Fruit fly (Drosophila melanogaster) whole organism, embryonic: Measurements from ENCODE around the gene nwk.

Source experiments
- Atf3 ChIP-seq: fragments of 200-800 bp; sonication (Bioruptor generic); optimal IDR thresholded peaks from 3 replicates; lab custom pipeline; 2016; ENCODE audit warnings: missing biosample characterization, missing genetic modification characterization
- Atf6 ChIP-seq: fragments of 200-800 bp; sonication (Bioruptor generic); IDR thresholded peaks from 2 replicates; pipeline ENCODE4 v1.3.6; 2022; ENCODE audit warnings: missing biosample characterization, missing genetic modification characterization
- B-H2 ChIP-seq: fragments of 200-800 bp; sonication (Bioruptor generic); optimal IDR thresholded peaks from 2 replicates; lab custom pipeline; 2018; ENCODE audit warnings: missing biosample characterization, mild to moderate bottlenecking, missing genetic modification characterization
- Bgb ChIP-seq: fragments of 200-800 bp; sonication (Bioruptor generic); IDR thresholded peaks from 2 replicates; pipeline ENCODE4 v1.3.6; 2022; ENCODE audit warnings: missing biosample characterization, missing genetic modification characterization; ENCODE audit not compliant: partially characterized antibody
- CG10654 ChIP-seq: fragments of 200-800 bp; sonication (Bioruptor generic); optimal IDR thresholded peaks from 2 replicates; lab custom pipeline; 2016; ENCODE audit warnings: missing biosample characterization, missing genetic modification characterization
- CG11695 ChIP-seq: fragments of 200-800 bp; sonication (Bioruptor generic); IDR thresholded peaks from 3 replicates; pipeline ENCODE4 v1.3.6; 2022; ENCODE audit warnings: missing biosample characterization, missing genetic modification characterization
- CG12236 ChIP-seq: fragments of 200-800 bp; sonication (Bioruptor generic); optimal IDR thresholded peaks from 2 replicates; lab custom pipeline; 2016; ENCODE audit warnings: missing biosample characterization, missing genetic modification characterization
- CG12659 ChIP-seq: fragments of 200-800 bp; sonication (Bioruptor generic); optimal IDR thresholded peaks from 3 replicates; lab custom pipeline; 2017; ENCODE audit warnings: mild to moderate bottlenecking, missing biosample characterization, missing genetic modification reagents, missing genetic modification characterization
- CG1602 ChIP-seq: fragments of 200-800 bp; sonication (Bioruptor generic); optimal IDR thresholded peaks from 3 replicates; lab custom pipeline; 2016; ENCODE audit warnings: missing biosample characterization, missing genetic modification characterization
- CG16813 ChIP-seq: fragments of 200-800 bp; sonication (Bioruptor generic); IDR thresholded peaks from 3 replicates; pipeline ENCODE4 v1.3.6; 2022; ENCODE audit warnings: missing biosample characterization, missing genetic modification characterization; ENCODE audit not compliant: partially characterized antibody
- CG16863 ChIP-seq: fragments of 200-800 bp; sonication (Bioruptor generic); optimal IDR thresholded peaks from 3 replicates; lab custom pipeline; 2016; ENCODE audit warnings: missing biosample characterization, missing genetic modification characterization
- CG18619 ChIP-seq: fragments of 200-800 bp; sonication (Bioruptor generic); optimal IDR thresholded peaks from 3 replicates; lab custom pipeline; 2017; ENCODE audit warnings: missing biosample characterization, mild to moderate bottlenecking, missing genetic modification characterization
- CG2116 ChIP-seq: fragments of 200-800 bp; sonication (Bioruptor generic); optimal IDR thresholded peaks from 3 replicates; lab custom pipeline; 2018; ENCODE audit warnings: missing biosample characterization, mild to moderate bottlenecking, missing genetic modification characterization
- CG2202 ChIP-seq: fragments of 200-800 bp; sonication (Bioruptor generic); optimal IDR thresholded peaks from 2 replicates; lab custom pipeline; 2018; ENCODE audit warnings: missing biosample characterization, mild to moderate bottlenecking, missing genetic modification characterization
- CG31441 ChIP-seq: fragments of 200-800 bp; sonication (Bioruptor generic); IDR thresholded peaks from 2 replicates; pipeline ENCODE4 v1.3.6; 2022; ENCODE audit warnings: missing biosample characterization, missing genetic modification characterization
- CG5245 ChIP-seq: fragments of 200-800 bp; sonication (Bioruptor generic); optimal IDR thresholded peaks from 3 replicates; lab custom pipeline; 2016; ENCODE audit warnings: missing biosample characterization, missing genetic modification characterization
- CG5953 ChIP-seq: fragments of 200-800 bp; sonication (Bioruptor generic); IDR thresholded peaks from 2 replicates; pipeline ENCODE4 v1.3.6; 2022; ENCODE audit warnings: missing biosample characterization, missing genetic modification characterization
- CG7271 ChIP-seq: fragments of 200-800 bp; sonication (Bioruptor generic); optimal IDR thresholded peaks from 2 replicates; lab custom pipeline; 2018; ENCODE audit warnings: missing biosample characterization, mild to moderate bottlenecking, missing genetic modification characterization, moderate library complexity
- CG9817 ChIP-seq: fragments of 200-800 bp; sonication (Bioruptor generic); optimal IDR thresholded peaks from 2 replicates; lab custom pipeline; 2018; ENCODE audit warnings: missing biosample characterization, mild to moderate bottlenecking, missing genetic modification characterization, moderate library complexity
- CG9932 ChIP-seq: fragments of 200-800 bp; sonication (Bioruptor generic); IDR thresholded peaks from 2 replicates; pipeline ENCODE4 v1.3.6; 2022; ENCODE audit warnings: missing biosample characterization, missing genetic modification characterization
- Dad ChIP-seq: fragments of 200-800 bp; sonication (Bioruptor generic); optimal IDR thresholded peaks from 3 replicates; lab custom pipeline; 2016; ENCODE audit warnings: missing biosample characterization, missing genetic modification characterization
- Dp ChIP-seq: fragments of 200-800 bp; sonication (Bioruptor generic); optimal IDR thresholded peaks from 2 replicates; lab custom pipeline; 2018; ENCODE audit warnings: missing biosample characterization, mild to moderate bottlenecking, missing genetic modification characterization, moderate library complexity
- Drgx ChIP-seq: fragments of 200-800 bp; sonication (Bioruptor generic); IDR thresholded peaks from 2 replicates; pipeline ENCODE4 v1.3.6; 2022; ENCODE audit warnings: missing biosample characterization, missing genetic modification characterization
- Fer2 ChIP-seq: fragments of 200-800 bp; sonication (Bioruptor generic); optimal IDR thresholded peaks from 2 replicates; lab custom pipeline; 2018; ENCODE audit warnings: missing biosample characterization, mild to moderate bottlenecking, missing genetic modification characterization, moderate library complexity
- GATAe ChIP-seq: fragments of 200-800 bp; sonication (Bioruptor generic); conservative IDR thresholded peaks from 2 replicates; pipeline ENCODE4 v1.3.6; 2022; ENCODE audit warnings: missing biosample characterization, missing genetic modification characterization
- Hr78 ChIP-seq, 2 experiments: fragments of 200-800 bp in 1 of 2; fragments of >200 bp in 1 of 2; sonication (Bioruptor generic) in 1 of 2; optimal IDR thresholded peaks; 2 replicates each; lab custom pipeline; 2017 to 2019; ENCODE audit warnings: missing biosample characterization in 2 of 2, missing genetic modification characterization in 2 of 2, mild to moderate bottlenecking in 1 of 2, moderate library complexity in 1 of 2
- Kr ChIP-seq: fragments of 200-800 bp; sonication (Bioruptor generic); optimal IDR thresholded peaks from 2 replicates; lab custom pipeline; 2017; ENCODE audit warnings: missing biosample characterization, mild to moderate bottlenecking, missing genetic modification characterization
- Ptx1 ChIP-seq: fragments of 200-800 bp; sonication (Bioruptor generic); IDR thresholded peaks from 2 replicates; pipeline ENCODE4 v1.3.6; 2022; ENCODE audit warnings: missing biosample characterization, missing genetic modification characterization
- Ravus ChIP-seq: fragments of 200-800 bp; sonication (Bioruptor generic); IDR thresholded peaks from 2 replicates; pipeline ENCODE4 v1.3.6; 2022; ENCODE audit warnings: missing biosample characterization, missing genetic modification characterization
- TFAM ChIP-seq: fragments of 200-800 bp; sonication (Bioruptor generic); optimal IDR thresholded peaks from 2 replicates; lab custom pipeline; 2017; ENCODE audit warnings: missing biosample characterization, missing genetic modification characterization, inconsistent platforms
- chinmo ChIP-seq: fragments of 200-800 bp; sonication (Bioruptor generic); IDR thresholded peaks from 4 replicates; pipeline ENCODE4 v1.3.6; 2022; ENCODE audit warnings: missing biosample characterization, missing genetic modification characterization; ENCODE audit not compliant: partially characterized antibody
- da ChIP-seq: fragments of 200-800 bp; sonication (Bioruptor generic); optimal IDR thresholded peaks from 2 replicates; lab custom pipeline; 2016; ENCODE audit warnings: missing biosample characterization, missing genetic modification characterization
- dati ChIP-seq: fragments of 200-800 bp; sonication (Bioruptor generic); IDR thresholded peaks from 2 replicates; pipeline ENCODE4 v1.3.6; 2022; ENCODE audit warnings: missing biosample characterization, missing genetic modification characterization
- ems ChIP-seq: fragments of 200-800 bp; sonication (Bioruptor generic); optimal IDR thresholded peaks from 3 replicates; lab custom pipeline; 2016; ENCODE audit warnings: missing biosample characterization, missing genetic modification characterization
- ewg ChIP-seq: fragments of 200-800 bp; sonication (Bioruptor generic); optimal IDR thresholded peaks from 3 replicates; lab custom pipeline; 2017; ENCODE audit warnings: mild to moderate bottlenecking, missing biosample characterization, missing genetic modification reagents, missing genetic modification characterization
- gce ChIP-seq: fragments of 200-800 bp; sonication (Bioruptor generic); IDR thresholded peaks from 3 replicates; pipeline ENCODE4 v1.3.6; 2022; ENCODE audit warnings: missing biosample characterization, missing genetic modification characterization
- inv ChIP-seq: fragments of 200-800 bp; sonication (Bioruptor generic); IDR thresholded peaks from 2 replicates; pipeline ENCODE4 v1.3.6; 2022; ENCODE audit warnings: missing biosample characterization, missing genetic modification characterization; ENCODE audit not compliant: partially characterized antibody
- klu ChIP-seq: fragments of 200-800 bp; sonication (Bioruptor generic); IDR thresholded peaks from 2 replicates; pipeline ENCODE4 v1.3.6; 2022; ENCODE audit warnings: missing biosample characterization, missing genetic modification characterization
- lilli ChIP-seq: fragments of 200-800 bp; sonication (Bioruptor generic); optimal IDR thresholded peaks from 3 replicates; lab custom pipeline; 2016; ENCODE audit warnings: missing biosample characterization, missing genetic modification characterization
- lola ChIP-seq, 3 experiments: fragments of >200 bp in 2 of 3; fragments of 200-800 bp in 1 of 3; sonication (Bioruptor generic) in 1 of 3; optimal IDR thresholded peaks; 2 replicates each; lab custom pipeline; 2017 to 2019; ENCODE audit warnings: missing biosample characterization in 3 of 3, missing genetic modification characterization in 3 of 3, mild to moderate bottlenecking in 1 of 3, moderate library complexity in 1 of 3
- nerfin-2 ChIP-seq: fragments of 200-800 bp; sonication (Bioruptor generic); IDR thresholded peaks from 2 replicates; pipeline ENCODE4 v1.3.6; 2022; ENCODE audit warnings: missing biosample characterization, missing genetic modification characterization; ENCODE audit not compliant: partially characterized antibody
- oc ChIP-seq: fragments of 200-800 bp; sonication (Bioruptor generic); optimal IDR thresholded peaks from 2 replicates; lab custom pipeline; 2018; ENCODE audit warnings: missing biosample characterization, mild to moderate bottlenecking, missing genetic modification characterization, moderate library complexity
- pum ChIP-seq: fragments of 200-800 bp; sonication (Bioruptor generic); optimal IDR thresholded peaks from 2 replicates; lab custom pipeline; 2016; ENCODE audit warnings: missing biosample characterization, missing genetic modification characterization
- row ChIP-seq: fragments of 200-800 bp; sonication (Bioruptor generic); IDR thresholded peaks from 3 replicates; pipeline ENCODE4 v1.3.6; 2022; ENCODE audit warnings: missing biosample characterization, missing genetic modification characterization
- sd ChIP-seq: fragments of 200-800 bp; sonication (Bioruptor generic); optimal IDR thresholded peaks from 3 replicates; lab custom pipeline; 2018; ENCODE audit warnings: missing biosample characterization, mild to moderate bottlenecking, missing genetic modification characterization, moderate library complexity
- vnd ChIP-seq: fragments of 200-800 bp; sonication (Bioruptor generic); IDR thresholded peaks from 3 replicates; pipeline ENCODE4 v1.3.6; 2022; ENCODE audit warnings: missing biosample characterization, missing genetic modification characterization; ENCODE audit not compliant: partially characterized antibody
- vvl ChIP-seq: fragments of 200-800 bp; sonication (Bioruptor generic); IDR thresholded peaks from 2 replicates; pipeline ENCODE4 v1.3.6; 2022; ENCODE audit warnings: missing biosample characterization, missing genetic modification characterization
- wdn ChIP-seq: fragments of 200-800 bp; sonication (Bioruptor generic); IDR thresholded peaks from 2 replicates; pipeline ENCODE4 v1.3.6; 2022; ENCODE audit warnings: missing biosample characterization, missing genetic modification characterization
- zen2 ChIP-seq: fragments of 200-800 bp; sonication (Bioruptor generic); IDR thresholded peaks from 3 replicates; pipeline ENCODE4 v1.3.6; 2022; ENCODE audit warnings: missing biosample characterization, missing genetic modification characterization; ENCODE audit not compliant: partially characterized antibody

Gene nwk

DNA sequence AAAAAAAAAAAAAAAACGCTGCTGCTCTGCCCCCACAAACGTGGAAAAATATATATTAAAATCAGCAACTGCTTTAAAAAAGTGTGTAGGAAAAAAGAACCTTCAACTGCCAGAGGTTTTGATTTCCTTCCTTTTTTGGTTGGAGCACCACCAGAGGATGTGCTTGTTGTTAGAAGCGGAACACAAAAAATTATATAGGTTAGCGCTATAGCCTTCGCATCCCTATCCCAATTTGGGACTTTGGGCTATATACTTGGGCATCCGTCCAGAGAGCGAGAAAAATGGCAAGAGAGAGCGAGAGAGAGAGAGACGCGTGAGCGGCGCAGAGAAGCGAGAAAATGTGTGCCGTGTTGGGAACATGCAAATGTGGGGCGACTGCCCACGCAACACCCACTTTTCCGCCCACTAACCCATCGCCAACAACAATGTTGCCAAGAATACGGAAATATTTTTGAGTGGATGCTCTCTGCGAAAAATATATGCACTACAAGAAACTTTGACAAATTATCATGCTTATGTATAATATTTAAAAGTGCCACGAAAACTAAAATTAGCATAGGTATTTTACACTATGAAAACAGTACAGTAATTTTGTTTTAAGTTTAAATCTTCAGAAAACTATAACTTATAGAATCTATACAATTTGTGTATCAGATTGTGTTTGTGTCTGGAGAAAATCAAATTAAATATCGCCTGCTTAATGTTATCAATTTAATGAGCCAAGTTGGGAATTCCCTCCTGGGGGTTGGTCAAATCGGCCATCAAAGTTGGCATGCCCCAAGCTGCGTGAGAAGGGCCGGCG, 10.6 kb upstream of the nwk start (continued):
- TF ChIP-seq nerfin-2 (GFP tag; lab: Robert Waterston, UW) (no peak), zen2 (GFP tag; lab: Robert Waterston, UW) (no peak), CG5953 (GFP tag; lab: Robert Waterston, UW) (no peak), CG12659 (GFP tag; lab: Kevin White, UChicago) (peak; percentile 59), vnd (GFP tag; lab: Robert Waterston, UW) (no peak), dati (GFP tag; lab: Robert Waterston, UW) (no peak), row (peak; percentile 58), ewg (GFP tag; lab: Kevin White, UChicago) (no peak), oc (tag; lab: Kevin White, UChicago) (no peak), CG9817 (peak; percentile 51), sd (tag; lab: Kevin White, UChicago) (peak; percentile 45), B-H2 (GFP tag; lab: Kevin White, UChicago) (no peak), CG2202 (no peak), Fer2 (tag; lab: Kevin White, UChicago) (no peak), Atf6 (GFP tag; lab: Robert Waterston, UW) (0 out of 2 replicates have a peak, but pooled peaks have one; percentile 39), ems (GFP tag; lab: Kevin White, UChicago) (peak; percentile 51), Dp (GFP tag; lab: Kevin White, UChicago) (no peak), CG1602 (no peak), Ptx1 (GFP tag; lab: Robert Waterston, UW) (peak; percentile 72), vvl (GFP tag; lab: Robert Waterston, UW) (peak; percentile 33; the same call in 1 of the 2 replicates), CG12236 (GFP tag; lab: Kevin White, UChicago) (no peak), Kr (GFP tag; lab: Kevin White, UChicago) (no peak), da (no peak), Atf3 (GFP tag; lab: Kevin White, UChicago) (no peak), chinmo (no peak), CG2116 (GFP tag; lab: Kevin White, UChicago) (no peak), CG5245 (GFP tag; lab: Kevin White, UChicago) (no peak), CG16863 (GFP tag; lab: Kevin White, UChicago) (no peak), klu (GFP tag; lab: Robert Waterston, UW) (peak; percentile 48; the same call in 1 of the 2 replicates), lilli (peak; percentile 59), inv (no peak), gce (GFP tag; lab: Robert Waterston, UW) (no peak), Drgx (GFP tag; lab: Robert Waterston, UW) (peak; percentile 39; the same call in 1 of the 2 replicates), Bgb (GFP tag; lab: Robert Waterston, UW) (no peak), pum (GFP tag; lab: Kevin White, UChicago) (no peak), CG31441 (GFP tag; lab: Robert Waterston, UW) (peak; percentile 69), CG18619 (GFP tag; lab: Kevin White, UChicago) (peak; percentile 46), CG16813 (GFP tag; lab: Robert Waterston, UW) (no peak), TFAM (no peak), GATAe (no peak), Ravus (GFP tag; lab: Robert Waterston, UW) (no peak), CG7271 (tag; lab: Kevin White, UChicago) (no peak), wdn (GFP tag; lab: Robert Waterston, UW) (no peak), CG11695 (GFP tag; lab: Robert Waterston, UW) (peak; percentile 58; the same call in 1 of the 3 replicates), Dad (GFP tag; lab: Kevin White, UChicago) (no peak), CG9932 (GFP tag; lab: Robert Waterston, UW) (peak; percentile 44), Hr78 (GFP tag; optimal IDR thresholded peaks at IDR 0.05; lab: Kevin White, UChicago) (no peak), CG10654 (no peak), lola (GFP tag; optimal IDR thresholded peaks at IDR 0.05; lab: Kevin White, UChicago) (no peak)
